Fruit fly (Drosophila melanogaster): ENCODE data around the gene Roc1b.

The Roc1b gene

DNA sequence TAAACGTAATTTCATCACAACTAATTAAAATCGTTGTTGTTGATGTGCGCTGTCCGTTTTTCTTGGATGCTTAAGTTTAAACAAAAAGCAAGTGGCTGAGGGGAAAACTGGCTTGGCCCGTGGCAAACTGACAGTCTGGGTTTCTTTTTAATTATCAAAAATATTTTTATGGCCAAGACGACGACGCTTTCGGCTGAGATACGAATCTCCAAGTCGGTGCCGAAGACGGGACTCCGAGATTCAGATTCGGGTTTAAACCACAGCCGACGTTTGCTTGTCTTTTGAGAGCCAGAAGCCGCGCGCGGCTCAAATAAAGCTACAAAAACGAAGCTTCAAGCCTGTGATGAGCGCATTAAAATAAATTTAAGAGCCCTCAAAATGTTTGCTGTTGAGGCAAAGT, 17.9 kb downstream of the Roc1b start:
- TF ChIP-seq Dif (GFP tag; optimal IDR thresholded peaks at IDR 0.05; ENCODE audit: partially characterized antibody): no peak
- TF ChIP-seq woc (GFP tag; optimal IDR thresholded peaks at IDR 0.05): no peak
- no peak for TF ChIP-seq OdsH (GFP tag; optimal IDR thresholded peaks at IDR 0.05)

DNA sequence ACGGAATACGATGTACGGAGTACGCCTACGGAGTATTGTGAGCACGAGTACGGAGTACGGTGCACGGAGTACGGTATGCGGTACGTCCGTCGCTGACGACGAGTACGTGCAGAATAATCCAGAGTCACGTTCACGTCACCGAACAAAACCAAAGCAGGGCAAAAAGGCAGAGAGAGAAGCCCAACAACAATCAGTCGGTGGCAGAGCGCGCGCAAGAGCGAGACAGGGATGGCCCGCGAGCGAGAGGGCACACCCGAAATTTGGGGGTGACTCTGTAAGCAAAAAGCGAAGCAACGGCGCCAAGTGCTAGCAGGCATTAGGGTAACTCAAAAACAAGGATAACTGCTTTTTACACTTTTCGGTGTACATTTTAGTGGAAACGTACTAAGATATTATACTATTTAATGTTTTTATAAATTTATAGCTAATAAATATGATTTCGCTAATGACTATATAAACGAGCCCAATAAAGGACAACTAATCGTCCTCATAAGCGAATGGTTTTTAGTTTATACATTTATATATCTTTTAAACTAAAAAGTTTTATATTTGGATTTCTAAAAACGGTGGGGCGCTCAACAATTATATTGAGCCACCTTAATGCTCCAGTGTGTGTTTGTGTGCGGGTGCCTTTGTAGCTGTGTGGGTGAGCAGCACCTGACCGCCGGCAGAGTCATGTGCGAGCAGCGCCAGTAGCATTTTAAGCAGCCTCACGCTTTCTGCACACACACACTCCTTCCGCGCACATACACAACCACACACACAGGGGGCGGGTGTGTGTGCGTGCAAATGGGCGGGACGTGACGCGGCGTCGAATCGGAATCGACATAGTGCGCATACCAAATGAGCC, 19.7 kb downstream of the Roc1b start:
- TF ChIP-seq h (GFP tag; optimal IDR thresholded peaks at IDR 0.05) (peak; percentile 54), ey (GFP tag; optimal IDR thresholded peaks at IDR 0.05) (peak; percentile 43), tai (GFP tag; optimal IDR thresholded peaks at IDR 0.05) (no peak), HLH106 (tag; optimal IDR thresholded peaks at IDR 0.05) (peak; percentile 85), dsf (GFP tag; optimal IDR thresholded peaks at IDR 0.05; ENCODE audit: borderline replicate concordance) (no peak), Dfd (GFP tag; optimal IDR thresholded peaks at IDR 0.05) (no peak), Hnf4 (GFP tag; optimal IDR thresholded peaks at IDR 0.05) (no peak), OdsH (GFP tag; optimal IDR thresholded peaks at IDR 0.05) (peak; percentile 74), Rel (GFP tag; optimal IDR thresholded peaks at IDR 0.05) (no peak), Rel (tag; optimal IDR thresholded peaks at IDR 0.05) (no peak), psq (GFP tag; optimal IDR thresholded peaks at IDR 0.05) (peak; percentile 69), lola (GFP tag; optimal IDR thresholded peaks at IDR 0.05) (no peak), Hr83 (GFP tag; optimal IDR thresholded peaks at IDR 0.05; ENCODE audit: poor library complexity, severe bottlenecking) (no peak), CrebA (GFP tag; optimal IDR thresholded peaks at IDR 0.05; ENCODE audit: borderline replicate concordance) (no peak), sage (GFP tag; optimal IDR thresholded peaks at IDR 0.05) (no peak), Abd-B (GFP tag; optimal IDR thresholded peaks at IDR 0.05) (no peak), woc (GFP tag; optimal IDR thresholded peaks at IDR 0.05) (no peak), Sp1 (GFP tag; optimal IDR thresholded peaks at IDR 0.05) (peak; percentile 84), sv (GFP tag; optimal IDR thresholded peaks at IDR 0.05) (peak; percentile 70), N (GFP tag; optimal IDR thresholded peaks at IDR 0.05) (no peak), Hr78 (GFP tag; optimal IDR thresholded peaks at IDR 0.05) (no peak), Mio (GFP tag; optimal IDR thresholded peaks at IDR 0.05) (no peak), jim (GFP tag; optimal IDR thresholded peaks at IDR 0.05) (no peak), foxo (GFP tag; optimal IDR thresholded peaks at IDR 0.05) (peak in 1 of 2 experiments; percentile 78), dl (GFP tag; optimal IDR thresholded peaks at IDR 0.05; ENCODE audit: insufficient read depth in 1 of 2, partially characterized antibody in 2 of 2) (no peak), Vsx2 (GFP tag; optimal IDR thresholded peaks at IDR 0.05; ENCODE audit: partially characterized antibody) (no peak), br (GFP tag; optimal IDR thresholded peaks at IDR 0.05) (peak; percentile 46), dmrt93B (GFP tag; optimal IDR thresholded peaks at IDR 0.05) (peak; percentile 63), fru (GFP tag; optimal IDR thresholded peaks at IDR 0.05) (peak; percentile 73), brk (GFP tag; optimal IDR thresholded peaks at IDR 0.05) (peak; percentile 74), pan (optimal IDR thresholded peaks at IDR 0.05) (no peak), CG9705 (GFP tag; optimal IDR thresholded peaks at IDR 0.05) (peak; percentile 49), Dif (GFP tag; optimal IDR thresholded peaks at IDR 0.05; ENCODE audit: partially characterized antibody) (no peak), rgr (GFP tag; optimal IDR thresholded peaks at IDR 0.05) (peak; percentile 69), Jra (GFP tag; optimal IDR thresholded peaks at IDR 0.05) (no peak), CG32264 (GFP tag; optimal IDR thresholded peaks at IDR 0.05) (no peak), GATAd (GFP tag; optimal IDR thresholded peaks at IDR 0.05) (no peak), usp (GFP tag; optimal IDR thresholded peaks at IDR 0.05) (no peak), Myc (optimal IDR thresholded peaks at IDR 0.05) (no peak)

DNA sequence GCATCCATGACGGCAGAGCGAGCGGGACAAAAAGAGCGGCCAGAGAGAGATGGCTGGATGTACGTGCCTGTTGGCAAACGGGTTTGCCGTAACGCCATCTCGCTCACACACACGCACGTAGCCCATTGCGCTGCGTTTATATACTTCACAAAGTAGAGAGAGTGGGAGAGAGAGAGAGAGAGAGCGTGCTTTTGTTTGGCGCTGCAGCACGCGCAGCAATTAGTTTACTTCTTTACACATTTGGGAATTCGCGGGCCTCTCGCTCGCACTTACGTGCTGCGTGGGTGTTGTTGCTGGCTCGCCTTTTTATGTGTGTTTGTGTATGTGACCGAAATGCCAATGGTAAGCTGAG, 20.3 kb downstream of the Roc1b start:
- TF ChIP-seq dl (GFP tag; optimal IDR thresholded peaks at IDR 0.05; ENCODE audit: insufficient read depth in 1 of 2, partially characterized antibody in 2 of 2) (peak in 1 of 2 experiments; percentile 44), Abd-B (GFP tag; optimal IDR thresholded peaks at IDR 0.05) (no peak), Vsx2 (GFP tag; optimal IDR thresholded peaks at IDR 0.05; ENCODE audit: partially characterized antibody) (peak; percentile 55), Mio (GFP tag; optimal IDR thresholded peaks at IDR 0.05) (no peak), Dif (GFP tag; optimal IDR thresholded peaks at IDR 0.05; ENCODE audit: partially characterized antibody) (peak; percentile 51)
